Worm (Caenorhabditis elegans) whole organism, midembryonic: ENCODE results near the gene T02C1.2.

Experiments used
- T22C8.4 ChIP-seq: fragments of 200-800 bp; sonication (Bioruptor generic); IDR thresholded peaks from 2 replicates; pipeline ENCODE4 v1.3.6; 2022; ENCODE audit warnings: missing genetic modification characterization, missing compliant biosample characterization
- flt-1 ChIP-seq: fragments of 200-800 bp; sonication (Bioruptor generic); IDR thresholded peaks from 2 replicates; pipeline ENCODE4 v1.3.6; 2022; ENCODE audit warnings: missing genetic modification characterization, missing compliant biosample characterization
- tab-1 ChIP-seq: fragments of 200-800 bp; sonication (Bioruptor generic); IDR thresholded peaks from 2 replicates; pipeline ENCODE4 v1.3.6; 2022; ENCODE audit warnings: missing genetic modification characterization, missing compliant biosample characterization

DNA sequence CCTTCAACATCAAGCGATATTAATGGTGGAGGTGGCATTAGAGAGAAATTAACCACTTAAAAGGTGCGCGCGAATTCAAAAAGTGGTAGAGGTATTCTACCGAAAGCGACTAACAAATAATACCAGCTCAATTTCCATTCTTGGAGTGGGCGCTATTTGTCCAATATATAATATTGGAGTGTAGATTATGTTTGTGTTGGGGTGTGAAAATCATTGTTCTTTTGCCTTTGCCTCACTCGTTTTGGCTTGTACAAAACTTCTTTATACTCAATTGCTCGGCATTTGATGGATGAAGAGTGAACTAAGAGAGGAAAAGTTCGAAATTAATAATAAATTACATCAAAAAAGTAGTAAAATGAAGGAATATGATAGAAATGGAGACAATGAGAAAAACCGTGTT is 19.7 kb upstream of the T02C1.2 start, which contains the start of gene T23G5.3:
- no peak for TF ChIP-seq T22C8.4 (GFP tag; lab: Robert Waterston, UW)
- no peak for TF ChIP-seq flt-1 (GFP tag; lab: Robert Waterston, UW)
- TF ChIP-seq tab-1 (GFP tag; lab: Robert Waterston, UW) = no peak
